Fruit fly (Drosophila melanogaster) ovary, adult (tissue): ENCODE results near the gene ChT.

Experiments used
- CG17801 ChIP-seq: fragments of 200-800 bp; optimal IDR thresholded peaks from 2 replicates; lab custom pipeline; 2019; ENCODE audit warnings: missing biosample characterization, mild to moderate bottlenecking, missing genetic modification characterization, moderate library complexity; ENCODE audit not compliant: partially characterized antibody

ChT gene

dm6 chr3R:18680332-18680731, at the start of gene ChT, which contains the start of gene CG46318:
Gene ChT (plus strand): TSS chr3R:18680604.
Gene CG46318 (plus strand): TSS chr3R:18680604.
- no peak for TF ChIP-seq CG17801

dm6 chr3R:18633099-18633498, 47.3 kb upstream of the ChT start:
- no peak for TF ChIP-seq CG17801

dm6 chr3R:18639662-18640061, 40.7 kb upstream of the ChT start:
- peak; percentile 16 for TF ChIP-seq CG17801

- no peak for TF ChIP-seq CG17801
These were observed 39.1 kb upstream of the ChT start, which contains the start of gene CG14301 for dm6 chr3R:18641242-18641757. Gene CG14301 (minus strand): TSS chr3R:18641457.

- no peak for TF ChIP-seq CG17801
These were observed 36.8 kb upstream of the ChT start for dm6 chr3R:18643646-18644045.

dm6 chr3R:18658380-18658944, 21.9 kb upstream of the ChT start:
- no peak for TF ChIP-seq CG17801

- peak; percentile 65 for TF ChIP-seq CG17801
These were observed 21.3 kb upstream of the ChT start, which contains the start of the genes CG31224 and CstF64 for dm6 chr3R:18658945-18659642. Gene CG31224 (minus strand): TSS chr3R:18659309. Gene CstF64 (plus strand): TSS chr3R:18659618.

- TF ChIP-seq CG17801: peak; percentile 36
These were observed 16.9 kb upstream of the ChT start, which contains the start of the genes Cpsf73 and Gos28 for dm6 chr3R:18663525-18663924. Gene Cpsf73 (minus strand): TSS chr3R:18663552. Gene Gos28 (plus strand): TSS chr3R:18663738.

dm6 chr3R:18665061-18665460, 15.3 kb upstream of the ChT start, which contains the start of gene CG31231:
Gene CG31231 (plus strand): TSS chr3R:18665361.
- no peak for TF ChIP-seq CG17801

dm6 chr3R:18667659-18668248, 12.7 kb upstream of the ChT start, which contains the start of gene CG31229:
Gene CG31229 (plus strand): TSS chr3R:18667852.
- TF ChIP-seq CG17801: no peak

- TF ChIP-seq CG17801: no peak
These were observed 11.3 kb upstream of the ChT start, which contains the start of gene CG7702 for dm6 chr3R:18669152-18669551. Gene CG7702 (plus strand): TSS chr3R:18669390.

- TF ChIP-seq CG17801: no peak
These were observed 10.6 kb upstream of the ChT start for dm6 chr3R:18669812-18670211.

- TF ChIP-seq CG17801: peak; percentile 72
These were observed 9.8 kb upstream of the ChT start for dm6 chr3R:18670441-18671111.

- no peak for TF ChIP-seq CG17801
These were observed 9.2 kb upstream of the ChT start, which contains the start of gene CG31230 for dm6 chr3R:18671112-18671729. Gene CG31230 (plus strand): TSS chr3R:18671679.

dm6 chr3R:18677500-18677940, 2.9 kb upstream of the ChT start, which contains the start of the genes dind and CG7706:
Gene dind (minus strand): TSS chr3R:18677539.
Gene CG7706 (plus strand): TSS chr3R:18677818.
- no peak for TF ChIP-seq CG17801

- no peak for TF ChIP-seq CG17801
These were observed 650 bp downstream of the ChT start for dm6 chr3R:18681054-18681453.
